Worm (Caenorhabditis elegans): ENCODE results near the gene Y46G5A.23.
A peak's percentile ranks its signal among the peaks of the same experiment; 100 is the strongest.

Gene Y46G5A.23

DNA sequence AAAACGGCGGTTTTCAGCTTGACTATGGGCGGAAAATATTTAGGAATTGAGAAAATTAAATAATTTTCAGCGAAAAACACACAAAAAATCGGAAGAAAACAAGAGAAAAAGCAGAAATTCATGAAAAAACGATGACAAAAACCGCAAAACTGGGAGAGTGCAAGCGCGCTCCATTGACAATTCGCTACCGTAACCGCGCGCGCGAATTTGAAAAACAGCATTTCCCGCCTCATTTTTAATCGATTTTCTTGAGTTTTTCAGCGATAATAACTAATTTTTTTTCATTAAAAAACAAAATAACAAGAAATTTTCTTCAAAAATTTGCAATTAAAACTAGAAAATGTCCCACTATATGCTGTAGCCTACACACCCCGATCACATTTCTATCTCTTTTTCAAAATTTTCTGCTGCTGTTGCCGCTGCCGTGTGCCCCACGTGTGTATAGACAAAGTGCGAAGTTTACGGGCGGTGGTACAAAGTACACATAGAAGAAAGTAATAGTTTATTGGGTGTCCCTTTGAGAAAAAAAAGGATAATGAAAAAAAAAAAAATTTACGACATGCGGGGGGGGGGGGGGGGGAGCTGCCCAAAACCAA, 28.7 kb downstream of the Y46G5A.23 start:
- TF ChIP-seq nhr-2 (tag; optimal IDR thresholded peaks at IDR 0.05), result no peak
- peak; percentile 92 for TF ChIP-seq lsy-2 (tag; optimal IDR thresholded peaks at IDR 0.05)
- TF ChIP-seq bed-3 (GFP tag; optimal IDR thresholded peaks at IDR 0.05), result no peak
- no peak for TF ChIP-seq mab-5 (tag; optimal IDR thresholded peaks at IDR 0.05)
- no peak for TF ChIP-seq elt-3 (tag; optimal IDR thresholded peaks at IDR 0.05)
- no peak for TF ChIP-seq nhr-76 (tag; optimal IDR thresholded peaks at IDR 0.05)
- peak; percentile 1 for TF ChIP-seq lin-13 (tag; optimal IDR thresholded peaks at IDR 0.05)
- TF ChIP-seq hlh-1 (tag; optimal IDR thresholded peaks at IDR 0.05), result peak; percentile 25
- no peak for TF ChIP-seq nhr-237 (tag; optimal IDR thresholded peaks at IDR 0.05)
- TF ChIP-seq ceh-39 (tag; optimal IDR thresholded peaks at IDR 0.05), result no peak
- TF ChIP-seq nhr-12 (tag; optimal IDR thresholded peaks at IDR 0.05), result no peak
- no peak for TF ChIP-seq flh-1 (GFP tag; optimal IDR thresholded peaks at IDR 0.05)

DNA sequence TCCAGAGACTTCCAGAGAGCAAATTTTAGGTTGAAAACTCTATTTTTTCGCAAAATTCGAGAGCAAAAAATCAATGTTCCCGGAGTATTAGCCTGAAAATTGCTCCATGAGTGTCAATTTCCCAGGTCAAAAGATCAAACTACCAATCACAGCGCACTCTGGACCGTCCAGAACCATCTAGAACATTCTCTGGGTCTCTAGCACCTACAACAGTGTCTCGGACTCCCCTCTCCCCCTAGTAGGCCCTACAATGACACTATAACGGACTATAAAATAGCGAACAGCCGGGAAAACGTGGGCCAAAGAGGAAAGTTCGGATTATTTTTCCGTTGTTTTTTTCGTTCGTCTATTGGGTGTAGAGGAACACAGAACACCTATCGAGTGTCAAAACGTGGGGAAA, 29.4 kb downstream of the Y46G5A.23 start:
- TF ChIP-seq nhr-2 (tag; optimal IDR thresholded peaks at IDR 0.05), result peak; percentile 3
- peak; percentile 13 for TF ChIP-seq cnd-1 (tag; optimal IDR thresholded peaks at IDR 0.05)
- no peak for TF ChIP-seq lsy-2 (tag; optimal IDR thresholded peaks at IDR 0.05)
- no peak for TF ChIP-seq ham-2 (GFP tag; optimal IDR thresholded peaks at IDR 0.05)
- TF ChIP-seq sptf-1 (tag; optimal IDR thresholded peaks at IDR 0.05), result no peak

DNA sequence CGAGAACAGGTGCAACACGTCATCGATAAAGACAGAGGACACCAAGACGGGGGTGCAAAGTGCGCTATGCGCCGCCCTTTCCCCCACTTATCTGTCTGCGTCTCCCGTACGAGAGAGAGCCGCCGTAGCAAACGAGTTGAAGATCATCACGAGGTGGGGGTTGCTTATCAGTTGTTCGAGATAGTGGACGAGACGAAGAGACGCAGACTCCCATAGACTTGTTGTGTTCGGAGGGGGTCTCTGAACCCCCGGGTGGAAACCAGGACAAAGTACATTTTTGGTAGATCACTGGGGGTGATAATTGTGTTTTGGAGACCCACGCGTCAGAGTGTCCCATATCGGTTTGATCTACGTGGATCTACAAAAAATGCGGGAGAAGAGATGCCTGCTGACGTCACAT, 29.9 kb downstream of the Y46G5A.23 start:
- TF ChIP-seq elt-1 (tag; optimal IDR thresholded peaks at IDR 0.05; ENCODE audit: borderline replicate concordance, insufficient read depth) (peak; percentile 72), hlh-1 (tag; optimal IDR thresholded peaks at IDR 0.05) (peak; percentile 68), lin-13 (tag; optimal IDR thresholded peaks at IDR 0.05) (no peak), blmp-1 (tag; optimal IDR thresholded peaks at IDR 0.05) (no peak), elt-3 (tag; optimal IDR thresholded peaks at IDR 0.05) (peak; percentile 59), sptf-1 (tag; optimal IDR thresholded peaks at IDR 0.05) (peak; percentile 31), unc-62 (GFP tag; optimal IDR thresholded peaks at IDR 0.05) (peak; percentile 31), ceh-39 (tag; optimal IDR thresholded peaks at IDR 0.05) (peak; percentile 16), ham-2 (GFP tag; optimal IDR thresholded peaks at IDR 0.05) (peak; percentile 75), unc-120 (tag; optimal IDR thresholded peaks at IDR 0.05; ENCODE audit: poor library complexity, severe bottlenecking) (peak; percentile 75), drap-1 (GFP tag; optimal IDR thresholded peaks at IDR 0.05) (peak; percentile 5), ces-1 (GFP tag; optimal IDR thresholded peaks at IDR 0.05) (no peak)

DNA sequence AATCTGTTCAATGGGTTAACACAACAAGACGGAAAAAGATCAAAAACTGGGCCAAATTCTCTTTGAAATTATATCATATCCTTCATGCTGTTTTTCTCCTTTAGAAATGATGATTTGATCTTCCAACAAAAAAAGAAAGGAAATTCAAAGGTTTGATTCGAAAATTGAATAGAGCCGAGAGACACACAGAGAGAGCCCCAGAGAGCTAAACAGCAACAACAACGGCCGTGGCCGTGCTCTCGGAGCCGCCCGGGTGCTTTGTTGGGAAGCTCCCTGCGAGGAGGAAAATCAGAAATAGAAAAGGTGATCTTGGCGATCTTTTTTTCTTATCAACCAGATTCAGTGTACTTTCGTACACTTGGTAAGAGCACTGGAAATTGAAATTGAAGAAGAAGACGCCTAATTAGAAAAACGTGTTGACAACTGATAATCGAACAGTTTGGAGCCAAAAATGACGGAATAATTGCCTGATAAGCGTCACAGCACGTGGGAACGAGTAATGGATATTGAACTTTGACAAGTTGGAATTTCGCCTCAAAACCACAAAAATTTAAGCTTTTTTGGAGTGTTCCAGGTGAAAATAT, 31.5 kb downstream of the Y46G5A.23 start:
- TF ChIP-seq ceh-83 (GFP tag; optimal IDR thresholded peaks at IDR 0.05) (no peak), nhr-237 (tag; optimal IDR thresholded peaks at IDR 0.05) (no peak), ces-1 (GFP tag; optimal IDR thresholded peaks at IDR 0.05) (peak; percentile 35), hlh-1 (tag; optimal IDR thresholded peaks at IDR 0.05) (no peak), unc-62 (GFP tag; optimal IDR thresholded peaks at IDR 0.05) (no peak), mls-2 (tag; optimal IDR thresholded peaks at IDR 0.05) (no peak)

DNA sequence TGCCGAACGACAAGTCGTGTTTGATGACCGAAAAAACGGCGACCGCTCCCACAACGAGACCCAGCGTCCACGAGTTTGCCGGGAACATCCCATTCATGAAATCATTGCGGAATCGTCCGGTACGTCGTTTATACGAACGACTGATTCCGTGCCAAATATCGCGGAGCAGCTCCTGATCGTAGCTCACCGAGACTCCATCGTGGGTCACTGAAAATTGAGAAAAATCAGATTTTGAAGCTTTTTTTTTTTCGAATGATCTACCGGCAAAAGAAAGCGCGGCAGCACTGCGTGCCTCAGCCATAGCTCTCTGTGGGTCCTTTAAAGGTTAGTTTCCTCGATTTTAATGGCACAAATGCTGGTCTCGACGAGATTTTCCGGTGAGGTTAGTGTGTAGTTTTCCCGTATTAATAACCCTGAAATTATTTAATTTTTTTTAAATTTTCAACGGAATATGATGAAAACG, 32.7 kb downstream of the Y46G5A.23 start, which contains the start of gene cpt-1:
TSS of gene cpt-1 (minus strand) at position 413 of the 463 bp plus-strand sequence.
- no peak for TF ChIP-seq nhr-76 (tag; optimal IDR thresholded peaks at IDR 0.05)
- no peak for TF ChIP-seq sem-2 (GFP tag; optimal IDR thresholded peaks at IDR 0.05)
- TF ChIP-seq nhr-28 (tag; optimal IDR thresholded peaks at IDR 0.05), result no peak
- TF ChIP-seq mep-1 (tag; optimal IDR thresholded peaks at IDR 0.05), result no peak
- TF ChIP-seq zip-8 (tag; optimal IDR thresholded peaks at IDR 0.05), result no peak
- TF ChIP-seq elt-3 (tag; optimal IDR thresholded peaks at IDR 0.05), result no peak
- no peak for TF ChIP-seq unc-62 (GFP tag; optimal IDR thresholded peaks at IDR 0.05)
- no peak for TF ChIP-seq bed-3 (GFP tag; optimal IDR thresholded peaks at IDR 0.05)
- TF ChIP-seq mab-5 (tag; optimal IDR thresholded peaks at IDR 0.05), result no peak
- no peak for TF ChIP-seq pha-4 (tag; optimal IDR thresholded peaks at IDR 0.05)
- no peak for TF ChIP-seq unc-120 (tag; optimal IDR thresholded peaks at IDR 0.05; ENCODE audit: poor library complexity, severe bottlenecking)
- TF ChIP-seq cnd-1 (tag; optimal IDR thresholded peaks at IDR 0.05), result no peak
- TF ChIP-seq elt-1 (tag; optimal IDR thresholded peaks at IDR 0.05; ENCODE audit: borderline replicate concordance, insufficient read depth), result no peak
- TF ChIP-seq tbx-8 (GFP tag; optimal IDR thresholded peaks at IDR 0.05), result no peak
- TF ChIP-seq nhr-2 (tag; optimal IDR thresholded peaks at IDR 0.05), result no peak
- no peak for TF ChIP-seq mls-2 (tag; optimal IDR thresholded peaks at IDR 0.05)
- TF ChIP-seq drap-1 (GFP tag; optimal IDR thresholded peaks at IDR 0.05), result no peak
- no peak for TF ChIP-seq lsy-2 (tag; optimal IDR thresholded peaks at IDR 0.05)
- no peak for TF ChIP-seq ztf-11 (tag; optimal IDR thresholded peaks at IDR 0.05)
- TF ChIP-seq hlh-1 (tag; optimal IDR thresholded peaks at IDR 0.05), result no peak
